Fruit fly (Drosophila melanogaster): ENCODE results near the gene Pde1c.

The Pde1c gene

DNA sequence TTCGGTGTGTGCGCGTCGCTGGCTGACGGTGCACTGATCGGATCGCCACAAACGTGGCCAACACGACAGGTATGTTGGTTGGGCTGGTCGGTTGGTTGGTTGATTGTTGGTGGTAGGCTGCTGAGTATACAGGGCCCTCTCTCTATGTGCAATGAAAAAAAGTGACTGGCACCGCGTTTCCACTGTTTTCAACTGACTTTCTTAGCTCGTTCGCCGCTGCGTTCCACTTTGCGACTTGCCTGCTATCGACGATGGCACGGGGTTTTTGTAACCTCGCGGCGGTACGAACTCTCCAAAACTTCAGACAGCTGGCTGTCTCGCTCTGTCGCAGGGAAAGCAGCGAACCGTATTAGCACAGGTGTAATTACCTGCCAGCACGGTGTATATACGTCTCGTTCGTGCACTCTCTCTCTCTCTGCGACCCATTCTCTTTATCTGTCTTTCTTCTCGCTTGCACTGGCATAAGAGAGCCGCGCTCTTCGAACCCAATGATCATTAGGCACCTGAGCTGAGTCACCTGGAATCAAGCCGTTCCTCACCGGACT lies 42.6 kb upstream of the Pde1c start (continued):
- TF ChIP-seq CG4707 (GFP tag; optimal IDR thresholded peaks at IDR 0.05) (no peak), crp (GFP tag; optimal IDR thresholded peaks at IDR 0.05) (no peak), ash1 (GFP tag; optimal IDR thresholded peaks at IDR 0.05) (no peak), Camta (GFP tag; optimal IDR thresholded peaks at IDR 0.05) (peak; percentile 11), crol (GFP tag; IDR thresholded peaks at IDR 0.05) (peak; percentile 48), Six4 (GFP tag; optimal IDR thresholded peaks at IDR 0.05) (no peak), CG11696 (GFP tag; IDR thresholded peaks at IDR 0.05) (0 out of 2 replicates have a peak, but pooled peaks have one; percentile 18), CG13894 (tag; optimal IDR thresholded peaks at IDR 0.05) (peak; percentile 44), CG10267 (tag; optimal IDR thresholded peaks at IDR 0.05) (no peak), CG11560 (tag; IDR thresholded peaks at IDR 0.05) (no peak), Rfx (GFP tag; IDR thresholded peaks at IDR 0.05) (peak; percentile 53), CG3726 (GFP tag; IDR thresholded peaks at IDR 0.05) (peak; percentile 66; the same call in 1 of the 3 replicates), slbo (GFP tag; IDR thresholded peaks at IDR 0.05) (peak; percentile 59), CG5953 (GFP tag; IDR thresholded peaks at IDR 0.05) (0 out of 2 replicates have a peak, but pooled peaks have one; percentile 52), CG4617 (GFP tag; optimal IDR thresholded peaks at IDR 0.05; ENCODE audit: borderline replicate concordance) (no peak), CG7745 (tag; optimal IDR thresholded peaks at IDR 0.05) (no peak), aop (GFP tag; IDR thresholded peaks at IDR 0.05) (no peak), cg (GFP tag; optimal IDR thresholded peaks at IDR 0.05) (peak; percentile 8), Ets65A (GFP tag) (no peak), CG10209 (GFP tag; optimal IDR thresholded peaks at IDR 0.05) (no peak), CG30403 (GFP tag; optimal IDR thresholded peaks at IDR 0.05) (no peak), Vsx1 (GFP tag; optimal IDR thresholded peaks at IDR 0.05) (peak; percentile 98), Hsf (GFP tag; optimal IDR thresholded peaks at IDR 0.05) (no peak), CG9797 (GFP tag; optimal IDR thresholded peaks at IDR 0.05) (no peak), ato (GFP tag; IDR thresholded peaks at IDR 0.05; ENCODE audit: partially characterized antibody) (peak; percentile 7; the same call in 1 of the 2 replicates), amos (GFP tag; IDR thresholded peaks at IDR 0.05; ENCODE audit: partially characterized antibody) (peak; percentile 43; the same call in 1 of the 2 replicates), CG17829 (tag; optimal IDR thresholded peaks at IDR 0.05) (peak; percentile 1), bcd (GFP tag; optimal IDR thresholded peaks at IDR 0.05) (peak; percentile 5), Dp (GFP tag; optimal IDR thresholded peaks at IDR 0.05) (no peak), ase (GFP tag; IDR thresholded peaks at IDR 0.05) (0 out of 3 replicates have a peak, but pooled peaks have one; percentile 40), peb (GFP tag; IDR thresholded peaks at IDR 0.05) (no peak), nom (GFP tag; optimal IDR thresholded peaks at IDR 0.05) (peak; percentile 27), unpg (GFP tag; optimal IDR thresholded peaks at IDR 0.05) (peak; percentile 30), zfh1 (GFP tag; IDR thresholded peaks at IDR 0.05) (peak; percentile 56; the same call in 1 of the 3 replicates), Stat92E (GFP tag; optimal IDR thresholded peaks at IDR 0.05) (no peak), CG14050 (GFP tag; IDR thresholded peaks at IDR 0.05) (no peak), CG13624 (GFP tag; optimal IDR thresholded peaks at IDR 0.05) (peak; percentile 45), ATbp (GFP tag; optimal IDR thresholded peaks at IDR 0.05) (no peak), CG2129 (GFP tag; IDR thresholded peaks at IDR 0.05; ENCODE audit: partially characterized antibody) (no peak), pita (GFP tag; optimal IDR thresholded peaks at IDR 0.05) (no peak), CG30020 (tag; optimal IDR thresholded peaks at IDR 0.05) (no peak), CG12071 (GFP tag; optimal IDR thresholded peaks at IDR 0.05) (peak; percentile 23), CG32772 (GFP tag; IDR thresholded peaks at IDR 0.05) (0 out of 2 replicates have a peak, but pooled peaks have one; percentile 31), scrt (GFP tag; optimal IDR thresholded peaks at IDR 0.05) (no peak), Hr78 (GFP tag; optimal IDR thresholded peaks at IDR 0.05) (peak in 1 of 2 experiments; percentile 50), chif (GFP tag; optimal IDR thresholded peaks at IDR 0.05) (no peak), grau (tag; optimal IDR thresholded peaks at IDR 0.05) (peak; percentile 76), esg (GFP tag; conservative IDR thresholded peaks at IDR 0.05) (0 out of 2 replicates have a peak, but pooled peaks have one; percentile 22)
